Worm (Caenorhabditis elegans): ENCODE measurements around the gene C06E2.2.

Gene C06E2.2

DNA sequence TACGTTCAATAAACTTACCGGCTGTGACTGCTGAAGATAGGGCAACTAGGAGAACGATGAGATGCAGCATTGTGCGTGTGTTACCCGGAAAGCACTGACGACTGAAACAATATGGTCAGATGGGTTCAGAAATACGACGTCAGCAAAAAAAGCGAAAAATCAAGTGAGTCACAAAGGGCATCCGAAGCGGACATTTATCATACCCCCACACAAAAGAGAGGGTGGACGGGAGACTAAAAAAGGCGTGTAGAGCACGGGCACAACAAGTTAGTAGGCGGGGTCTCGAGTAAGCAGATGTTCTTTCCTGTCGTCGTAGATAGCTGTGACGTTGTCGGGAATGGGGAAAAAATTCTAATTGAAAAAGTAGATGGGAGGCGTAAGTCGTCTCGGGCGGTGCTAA is 39.9 kb downstream of the C06E2.2 start, which contains the start of gene nlp-14:
Gene nlp-14 (minus strand): TSS at position 101 of the 400 bp plus-strand sequence.
- no peak for TF ChIP-seq him-1 (tag; optimal IDR thresholded peaks at IDR 0.05)
- no peak for TF ChIP-seq W03F9.2 (tag; optimal IDR thresholded peaks at IDR 0.05)
- TF ChIP-seq dao-5 (tag; optimal IDR thresholded peaks at IDR 0.05) = no peak

DNA sequence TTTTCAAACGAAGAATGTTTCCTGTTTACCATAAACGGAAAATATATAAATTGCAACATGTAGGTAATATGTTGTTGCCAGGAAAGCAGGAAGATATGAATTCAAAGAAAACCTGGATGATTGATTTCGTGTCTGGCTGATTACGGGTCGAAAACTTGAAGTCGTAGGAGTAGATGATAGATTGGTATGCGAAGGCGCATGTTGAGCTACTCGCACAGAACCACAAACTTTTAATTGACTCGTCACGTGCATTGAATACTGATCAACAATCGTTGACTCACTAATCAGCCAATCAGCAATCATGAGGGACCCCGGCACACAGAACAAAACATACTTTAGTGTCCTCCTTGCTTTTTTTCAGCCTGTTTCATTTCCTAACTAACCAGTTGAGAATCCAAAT is 41.8 kb downstream of the C06E2.2 start:
- TF ChIP-seq W03F9.2 (tag; optimal IDR thresholded peaks at IDR 0.05) (no peak), him-1 (tag; optimal IDR thresholded peaks at IDR 0.05) (no peak), dao-5 (tag; optimal IDR thresholded peaks at IDR 0.05) (no peak)

DNA sequence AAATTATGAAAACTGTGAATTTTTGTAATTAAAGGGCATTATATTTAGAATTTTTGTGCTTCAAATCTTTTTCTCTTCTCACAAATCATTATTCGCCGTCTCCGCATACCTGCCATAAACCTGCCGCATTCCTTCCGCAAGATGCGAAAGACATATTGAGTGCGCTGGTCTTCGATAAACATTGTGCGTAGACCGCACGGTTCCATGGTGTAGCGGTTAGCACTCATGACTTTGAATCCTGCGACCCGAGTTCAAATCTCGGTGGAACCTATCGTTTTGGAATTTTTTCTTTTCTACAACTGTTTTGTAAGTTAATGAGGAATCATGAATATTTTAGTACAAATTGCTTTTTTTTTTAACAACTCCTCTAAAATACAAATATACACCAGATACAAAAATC is 46.0 kb downstream of the C06E2.2 start:
- TF ChIP-seq dao-5 (tag; optimal IDR thresholded peaks at IDR 0.05) = no peak
- no peak for TF ChIP-seq W03F9.2 (tag; optimal IDR thresholded peaks at IDR 0.05)
- no peak for TF ChIP-seq him-1 (tag; optimal IDR thresholded peaks at IDR 0.05)

DNA sequence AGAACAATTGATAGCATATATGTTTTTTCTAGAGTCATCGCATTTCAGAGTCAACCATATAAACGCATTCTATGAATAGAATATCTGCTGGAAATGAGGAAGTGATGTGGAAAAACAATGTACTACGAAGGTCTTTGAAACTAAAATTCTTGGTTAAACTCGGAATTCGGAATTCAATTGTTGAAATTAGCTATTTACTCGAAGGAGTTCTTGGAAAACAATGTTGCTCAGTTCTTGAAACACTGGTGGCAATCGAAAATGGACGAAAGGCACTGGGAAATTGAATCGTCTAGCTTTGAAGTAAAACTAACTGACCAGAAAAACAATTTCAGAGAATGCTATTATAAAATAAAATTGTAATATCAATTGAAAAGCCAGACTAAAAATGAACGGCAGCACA is 46.9 kb downstream of the C06E2.2 start:
- TF ChIP-seq W03F9.2 (tag; optimal IDR thresholded peaks at IDR 0.05) (no peak), dao-5 (tag; optimal IDR thresholded peaks at IDR 0.05) (no peak), him-1 (tag; optimal IDR thresholded peaks at IDR 0.05) (no peak)

DNA sequence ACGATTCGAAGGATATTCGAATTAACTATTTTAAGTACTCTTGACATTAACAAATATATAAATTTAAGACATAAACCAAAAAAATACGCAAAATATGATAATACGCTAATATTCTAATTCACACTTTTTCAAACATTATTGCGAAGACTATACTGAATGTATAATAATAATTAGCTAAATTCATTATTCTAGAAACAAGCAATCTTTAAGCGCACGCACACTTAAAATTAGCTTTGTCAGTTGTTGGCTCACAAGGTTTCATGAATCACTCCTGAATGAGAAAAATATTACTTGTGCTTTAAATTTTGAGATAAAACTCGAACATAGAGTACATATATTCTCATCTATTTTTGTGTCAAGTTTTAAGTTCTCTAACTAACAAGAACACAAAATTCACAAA is 47.4 kb downstream of the C06E2.2 start:
- no peak for TF ChIP-seq W03F9.2 (tag; optimal IDR thresholded peaks at IDR 0.05)
- TF ChIP-seq dao-5 (tag; optimal IDR thresholded peaks at IDR 0.05) = no peak
- no peak for TF ChIP-seq him-1 (tag; optimal IDR thresholded peaks at IDR 0.05)

DNA sequence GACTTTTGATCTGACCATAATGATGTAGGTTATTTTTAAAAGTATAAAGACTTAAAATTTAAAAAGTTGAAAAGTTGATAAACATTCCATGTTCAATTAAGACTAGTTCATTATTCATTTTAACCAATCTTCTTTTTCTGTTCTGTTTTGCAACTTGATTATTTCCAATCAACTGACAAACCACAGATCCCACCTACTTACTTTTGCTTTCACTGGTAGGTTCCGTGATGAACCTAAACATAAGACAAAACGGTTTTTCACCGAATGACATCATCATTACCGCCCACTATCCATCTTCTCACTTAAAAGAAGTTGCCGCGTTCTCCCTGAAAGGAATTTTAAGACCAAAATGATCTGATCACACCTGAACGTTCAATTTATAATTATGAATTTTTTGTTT is 50.2 kb downstream of the C06E2.2 start:
- no peak for TF ChIP-seq him-1 (tag; optimal IDR thresholded peaks at IDR 0.05)
- TF ChIP-seq W03F9.2 (tag; optimal IDR thresholded peaks at IDR 0.05) = no peak
- TF ChIP-seq dao-5 (tag; optimal IDR thresholded peaks at IDR 0.05) = no peak

Measured in whole organism, L4/young adult.